Fruit fly (Drosophila melanogaster): ENCODE data around the gene MED31.

- TF ChIP-seq Met (GFP tag; optimal IDR thresholded peaks at IDR 0.05) (no peak), Blimp-1 (GFP tag; optimal IDR thresholded peaks at IDR 0.05) (no peak), salr (GFP tag; optimal IDR thresholded peaks at IDR 0.05) (peak in 1 of 2 experiments; percentile 17), CG7368 (GFP tag; optimal IDR thresholded peaks at IDR 0.05) (no peak), CG10669 (GFP tag; optimal IDR thresholded peaks at IDR 0.05) (no peak), pdm3 (GFP tag; optimal IDR thresholded peaks at IDR 0.05) (no peak), dac (GFP tag; optimal IDR thresholded peaks at IDR 0.05) (no peak), ss (GFP tag; optimal IDR thresholded peaks at IDR 0.05) (no peak), CG6854 (GFP tag; optimal IDR thresholded peaks at IDR 0.05) (no peak), CG6792 (GFP tag; optimal IDR thresholded peaks at IDR 0.05) (no peak), Ets96B (tag; optimal IDR thresholded peaks at IDR 0.05) (no peak), OdsH (GFP tag; optimal IDR thresholded peaks at IDR 0.05) (no peak)
Measured at dm6 chr3R:4661640-4662039, 19.9 kb downstream of the MED31 start.

All from whole organism, prepupa.